Fruit fly (Drosophila melanogaster) whole organism, pupa: ENCODE results near the gene CG11656.

Source experiments
- CG10348 ChIP-seq: fragments of 200-800 bp; sonication (Bioruptor generic); IDR thresholded peaks from 2 replicates; pipeline ENCODE4 v1.3.6; 2022; ENCODE audit warnings: missing biosample characterization, missing genetic modification characterization
- CG12605 ChIP-seq: fragments of 200-800 bp; sonication (Bioruptor generic); IDR thresholded peaks from 2 replicates; pipeline ENCODE4 v1.3.6; 2022; ENCODE audit warnings: missing biosample characterization, missing genetic modification characterization
- CG13204 ChIP-seq: fragments of 200-800 bp; sonication (Bioruptor generic); optimal IDR thresholded peaks from 2 replicates; lab custom pipeline; 2018; ENCODE audit warnings: missing biosample characterization, mild to moderate bottlenecking, missing genetic modification characterization, moderate library complexity
- CG14655 ChIP-seq: fragments of 200-800 bp; sonication (Bioruptor generic); optimal IDR thresholded peaks from 3 replicates; lab custom pipeline; 2017; ENCODE audit warnings: mild to moderate bottlenecking, missing biosample characterization, missing genetic modification reagents, missing genetic modification characterization
- CG15710 ChIP-seq: fragments of 200-800 bp; sonication (Bioruptor generic); optimal IDR thresholded peaks from 2 replicates; lab custom pipeline; 2018; ENCODE audit warnings: missing biosample characterization, mild to moderate bottlenecking, missing genetic modification characterization, moderate library complexity
- CG17806 ChIP-seq: fragments of 200-800 bp; sonication (Bioruptor generic); optimal IDR thresholded peaks from 2 replicates; lab custom pipeline; 2018; ENCODE audit warnings: missing biosample characterization, mild to moderate bottlenecking, missing genetic modification characterization, moderate library complexity
- CG32121 ChIP-seq: fragments of 200-800 bp; sonication (Bioruptor generic); IDR thresholded peaks from 2 replicates; pipeline ENCODE4 v1.3.6; 2022; ENCODE audit warnings: missing biosample characterization, missing genetic modification characterization
- CG34367 ChIP-seq: fragments of 200-800 bp; sonication (Bioruptor generic); optimal IDR thresholded peaks from 2 replicates; lab custom pipeline; 2018; ENCODE audit warnings: missing biosample characterization, mild to moderate bottlenecking, missing genetic modification characterization
- CG4496 ChIP-seq: fragments of 200-800 bp; sonication (Bioruptor generic); IDR thresholded peaks from 3 replicates; pipeline ENCODE4 v1.3.6; 2022; ENCODE audit warnings: missing biosample characterization, missing genetic modification characterization
- CG8159 ChIP-seq: fragments of 200-800 bp; sonication (Bioruptor generic); optimal IDR thresholded peaks from 3 replicates; lab custom pipeline; 2018; ENCODE audit warnings: missing biosample characterization, mild to moderate bottlenecking, missing genetic modification characterization, moderate library complexity
- CG8301 ChIP-seq: fragments of 200-800 bp; sonication (Bioruptor generic); optimal IDR thresholded peaks from 2 replicates; lab custom pipeline; 2018; ENCODE audit warnings: missing biosample characterization, mild to moderate bottlenecking, missing genetic modification characterization
- CG9948 ChIP-seq: fragments of 200-800 bp; sonication (Bioruptor generic); optimal IDR thresholded peaks from 2 replicates; lab custom pipeline; 2018; ENCODE audit warnings: missing biosample characterization, mild to moderate bottlenecking, missing genetic modification characterization, moderate library complexity
- D1 ChIP-seq: fragments of 200-800 bp; sonication (Bioruptor generic); optimal IDR thresholded peaks from 2 replicates; lab custom pipeline; 2018; ENCODE audit warnings: missing biosample characterization, mild to moderate bottlenecking, missing genetic modification characterization, moderate library complexity
- EcR ChIP-seq: fragments of 200-800 bp; sonication (Bioruptor generic); optimal IDR thresholded peaks from 3 replicates; lab custom pipeline; 2019; ENCODE audit warnings: missing biosample characterization, missing genetic modification characterization, mild to moderate bottlenecking, moderate library complexity, missing genetic modification reagents
- Ets98B ChIP-seq: fragments of 200-800 bp; sonication (Bioruptor generic); IDR thresholded peaks from 2 replicates; pipeline ENCODE4 v1.3.6; 2022; ENCODE audit warnings: missing biosample characterization, missing genetic modification characterization
- Pif1A ChIP-seq: fragments of 200-800 bp; sonication (Bioruptor generic); optimal IDR thresholded peaks from 3 replicates; lab custom pipeline; 2016; ENCODE audit warnings: missing biosample characterization, missing genetic modification characterization
- Pif1B ChIP-seq: fragments of 200-800 bp; sonication (Bioruptor generic); optimal IDR thresholded peaks from 3 replicates; lab custom pipeline; 2016; ENCODE audit warnings: missing biosample characterization, missing genetic modification characterization
- Snoo ChIP-seq: fragments of 200-800 bp; sonication (Bioruptor generic); optimal IDR thresholded peaks from 3 replicates; lab custom pipeline; 2017; ENCODE audit warnings: missing biosample characterization, mild to moderate bottlenecking, missing genetic modification characterization, inconsistent platforms
- fd96Ca ChIP-seq: fragments of 200-800 bp; sonication (Bioruptor generic); IDR thresholded peaks from 3 replicates; pipeline ENCODE4 v1.3.6; 2022; ENCODE audit warnings: missing biosample characterization, missing genetic modification characterization
- gl ChIP-seq: fragments of 200-800 bp; sonication (Bioruptor generic); optimal IDR thresholded peaks from 2 replicates; lab custom pipeline; 2018; ENCODE audit warnings: missing biosample characterization, mild to moderate bottlenecking, missing genetic modification characterization
- rn ChIP-seq: fragments of 200-800 bp; sonication (Bioruptor generic); IDR thresholded peaks from 2 replicates; pipeline ENCODE4 v1.3.6; 2022; ENCODE audit warnings: missing biosample characterization, missing genetic modification characterization

CG11656 gene

DNA sequence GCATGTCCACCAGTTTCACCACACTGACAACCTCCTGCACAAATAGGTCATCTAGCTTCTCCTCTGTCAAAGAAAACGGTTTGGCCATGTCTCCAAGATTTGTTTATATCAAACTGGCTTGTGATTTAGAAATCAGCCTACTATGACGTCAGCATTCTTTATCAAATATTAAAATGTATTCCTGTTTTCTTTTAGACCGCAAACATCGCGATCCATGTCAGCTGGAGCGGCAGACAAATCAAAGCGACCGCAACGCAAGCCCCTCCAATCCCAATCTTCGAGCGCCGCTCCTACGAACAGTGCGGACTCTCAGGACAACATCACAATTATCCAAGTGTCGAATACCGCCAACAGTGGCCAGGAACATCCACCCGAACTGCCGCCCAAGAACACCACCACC is 21.3 kb upstream of the CG11656 start, which contains the start of gene CG14383:
TSS of gene CG14383 (minus strand) at position 101 of the 400 bp plus-strand sequence.
- TF ChIP-seq CG9948 (tag; lab: Kevin White, UChicago) (no peak), CG4496 (no peak), gl (tag; lab: Kevin White, UChicago) (no peak), CG8159 (tag; lab: Kevin White, UChicago) (no peak), CG8301 (no peak), Ets98B (GFP tag; lab: Robert Waterston, UW) (no peak), Pif1B (no peak), Snoo (tag; lab: Kevin White, UChicago) (no peak), CG34367 (tag; lab: Kevin White, UChicago) (no peak), fd96Ca (no peak), CG15710 (tag; lab: Kevin White, UChicago) (no peak), CG13204 (GFP tag; lab: Kevin White, UChicago) (no peak), rn (GFP tag; lab: Robert Waterston, UW) (no peak), EcR (GFP tag; lab: Kevin White, UChicago) (no peak), CG10348 (GFP tag; lab: Robert Waterston, UW) (no peak), Pif1A (no peak), CG17806 (no peak)

DNA sequence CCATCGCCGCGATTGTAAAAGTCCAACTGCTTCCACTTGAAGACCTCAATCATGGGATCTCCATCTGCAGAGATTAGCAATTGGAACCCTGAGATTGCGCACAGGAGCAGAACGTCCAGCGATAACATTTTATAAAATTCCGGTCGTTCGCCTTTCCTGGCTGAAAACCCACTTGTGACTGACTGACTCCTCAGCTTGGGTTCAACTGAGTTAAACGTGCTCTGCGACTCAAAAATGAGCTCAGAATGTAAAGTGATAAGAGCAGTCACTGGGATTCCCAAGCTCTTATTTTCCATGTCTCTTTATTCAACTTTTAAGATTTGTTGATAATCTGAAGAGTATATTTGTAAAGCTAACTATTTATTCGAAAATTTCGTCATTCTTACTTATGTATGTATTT is 16.7 kb upstream of the CG11656 start, which contains the start of gene yellow-f:
TSS of gene yellow-f (minus strand) at position 184 of the 400 bp plus-strand sequence.
- TF ChIP-seq CG10348 (GFP tag; lab: Robert Waterston, UW) (no peak), CG34367 (tag; lab: Kevin White, UChicago) (no peak), CG8301 (no peak), CG32121 (no peak), Snoo (tag; lab: Kevin White, UChicago) (no peak), CG8159 (tag; lab: Kevin White, UChicago) (no peak), Pif1B (no peak), EcR (GFP tag; lab: Kevin White, UChicago) (peak; percentile 92), Ets98B (GFP tag; lab: Robert Waterston, UW) (no peak)

DNA sequence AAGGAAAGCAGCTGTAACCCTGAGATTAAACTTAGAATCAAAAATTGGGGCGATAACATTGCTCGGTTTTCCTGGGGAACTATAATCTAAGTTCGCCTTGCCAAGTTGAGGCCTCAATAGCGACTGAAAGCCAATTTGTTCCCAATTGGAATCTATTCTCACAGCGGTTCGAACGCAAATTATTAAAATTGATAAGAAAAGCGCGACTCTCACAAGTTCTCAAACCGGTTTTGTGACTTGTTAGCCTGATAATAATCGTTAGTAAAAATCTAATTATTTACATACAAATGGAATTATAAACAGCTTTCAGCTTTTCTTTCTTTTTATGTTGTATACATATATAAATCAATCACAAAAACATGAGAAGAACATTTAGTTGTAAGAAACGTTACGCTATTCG is 14.6 kb upstream of the CG11656 start, which contains the start of gene yellow-f2:
TSS of gene yellow-f2 (minus strand) at position 101 of the 400 bp plus-strand sequence.
- TF ChIP-seq EcR (GFP tag; lab: Kevin White, UChicago) (no peak), CG17806 (no peak), fd96Ca (no peak), rn (GFP tag; lab: Robert Waterston, UW) (no peak), gl (tag; lab: Kevin White, UChicago) (no peak), Ets98B (GFP tag; lab: Robert Waterston, UW) (no peak), CG13204 (GFP tag; lab: Kevin White, UChicago) (no peak), CG4496 (no peak), Snoo (tag; lab: Kevin White, UChicago) (no peak), CG10348 (GFP tag; lab: Robert Waterston, UW) (no peak), CG8159 (tag; lab: Kevin White, UChicago) (no peak), Pif1A (no peak), D1 (tag; lab: Kevin White, UChicago) (no peak), CG8301 (no peak), CG14655 (GFP tag; lab: Kevin White, UChicago) (no peak), CG34367 (tag; lab: Kevin White, UChicago) (no peak), CG32121 (no peak), CG9948 (tag; lab: Kevin White, UChicago) (no peak), Pif1B (no peak), CG12605 (no peak)

DNA sequence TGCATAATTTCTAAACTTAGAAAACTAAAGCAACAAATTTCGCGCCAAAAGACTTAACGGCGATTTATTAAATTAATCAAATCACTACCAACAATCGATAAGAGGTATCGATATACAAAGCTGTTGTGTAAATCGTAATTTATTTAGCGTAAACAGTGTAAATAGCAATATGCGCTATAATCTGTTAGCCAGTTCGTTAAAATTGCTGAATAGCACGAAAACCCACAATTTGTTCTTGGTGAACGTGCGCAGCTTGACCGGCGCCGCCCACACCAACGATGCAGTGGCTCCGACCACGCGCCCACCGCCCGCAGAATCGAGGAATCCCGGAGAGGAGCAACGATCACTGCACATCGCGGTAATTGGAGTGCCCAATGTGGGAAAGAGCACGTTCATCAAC is 14.2 kb upstream of the CG11656 start, which contains the start of gene CG7488:
TSS of gene CG7488 (plus strand) at position 99 of the 400 bp plus-strand sequence.
- no peak for TF ChIP-seq CG32121
- no peak for TF ChIP-seq Pif1A
- no peak for TF ChIP-seq D1 (tag; lab: Kevin White, UChicago)
- no peak for TF ChIP-seq CG17806
- TF ChIP-seq fd96Ca = no peak
- no peak for TF ChIP-seq CG34367 (tag; lab: Kevin White, UChicago)
- no peak for TF ChIP-seq CG4496
- TF ChIP-seq gl (tag; lab: Kevin White, UChicago) = no peak
- no peak for TF ChIP-seq CG15710 (tag; lab: Kevin White, UChicago)
- no peak for TF ChIP-seq CG8159 (tag; lab: Kevin White, UChicago)
- TF ChIP-seq EcR (GFP tag; lab: Kevin White, UChicago) = no peak
- TF ChIP-seq Pif1B = no peak
- no peak for TF ChIP-seq Snoo (tag; lab: Kevin White, UChicago)

DNA sequence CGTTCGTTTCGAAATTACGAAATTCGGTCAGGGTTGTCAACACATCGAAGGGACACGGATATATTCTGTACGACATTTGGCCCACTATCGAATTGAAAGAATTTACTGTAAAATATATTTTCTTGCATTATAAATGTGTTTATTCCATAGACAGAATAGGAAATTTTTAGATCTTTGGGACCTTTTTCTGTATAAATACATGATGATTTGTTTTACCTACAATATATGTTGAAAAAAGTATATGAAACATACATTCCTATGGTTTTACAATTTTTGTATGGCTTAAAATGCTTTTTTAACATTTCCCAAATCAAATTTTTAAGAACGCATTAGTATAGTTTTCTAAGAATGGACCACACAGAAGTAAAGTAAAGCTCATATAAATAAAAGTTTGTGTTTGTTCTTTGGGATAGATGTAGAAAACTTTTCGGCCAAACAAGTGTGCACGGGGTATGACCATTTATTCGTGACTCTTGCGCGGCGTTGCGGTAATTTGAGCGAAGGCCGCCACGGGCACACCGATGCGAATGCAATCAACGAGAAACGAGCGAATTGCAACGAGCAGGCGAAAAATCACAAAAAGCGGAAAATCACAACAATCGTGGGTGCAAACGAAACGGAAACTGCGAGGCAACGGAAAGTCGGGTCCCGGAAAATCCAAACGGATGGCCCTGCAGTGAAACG is 12.0 kb upstream of the CG11656 start, which contains the start of the genes CG17327, CG44194 and CG7518:
TSS of gene CG17327 (minus strand) at position 177 of the 684 bp plus-strand sequence.
TSS of gene CG44194 (minus strand) at position 177 of the 684 bp plus-strand sequence.
TSS of gene CG7518 (plus strand) at position 540 of the 684 bp plus-strand sequence.
- 0 out of 2 replicates have a peak, but pooled peaks have one; percentile 15 for TF ChIP-seq Ets98B (GFP tag; lab: Robert Waterston, UW)
- TF ChIP-seq CG9948 (tag; lab: Kevin White, UChicago) = no peak
- TF ChIP-seq CG4496 = 0 out of 3 replicates have a peak, but pooled peaks have one; percentile 11

DNA sequence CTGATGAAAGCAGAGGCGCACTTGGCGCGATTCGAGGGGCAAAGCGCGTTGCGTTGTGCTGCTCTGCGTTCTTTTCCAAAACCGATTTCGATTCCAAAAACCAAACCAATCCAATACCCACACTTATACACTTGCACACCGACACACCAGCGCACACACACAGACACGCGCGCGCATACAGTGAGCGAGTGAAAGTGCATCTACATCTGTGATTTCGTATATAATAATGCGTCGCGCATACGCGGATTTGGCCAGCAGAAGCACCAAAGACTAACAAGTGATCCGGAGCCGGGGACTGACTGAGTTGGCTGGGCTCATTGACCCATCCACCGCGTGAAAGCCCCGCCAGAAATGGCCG is 11.5 kb upstream of the CG11656 start:
- TF ChIP-seq CG10348 (GFP tag; lab: Robert Waterston, UW) (no peak), Snoo (tag; lab: Kevin White, UChicago) (no peak), gl (tag; lab: Kevin White, UChicago) (no peak), CG15710 (tag; lab: Kevin White, UChicago) (no peak), D1 (tag; lab: Kevin White, UChicago) (no peak), CG4496 (no peak; the same call in 2 of the 3 replicates), fd96Ca (no peak), CG32121 (no peak), EcR (GFP tag; lab: Kevin White, UChicago) (no peak), rn (GFP tag; lab: Robert Waterston, UW) (no peak), Ets98B (GFP tag; lab: Robert Waterston, UW) (no peak), CG9948 (tag; lab: Kevin White, UChicago) (no peak), CG8159 (tag; lab: Kevin White, UChicago) (no peak), Pif1A (no peak), CG12605 (no peak)
